Fruit fly (Drosophila melanogaster) whole organism, prepupa: ENCODE results near the gene trbl.

ENCODE experiments used
- Blimp-1 ChIP-seq: fragments of 200-800 bp; sonication (Bioruptor generic); optimal IDR thresholded peaks from 3 replicates; lab custom pipeline; 2017; ENCODE audit warnings: missing biosample characterization, missing genetic modification characterization, mild to moderate bottlenecking, moderate library complexity, missing genetic modification reagents
- CG1621 ChIP-seq: fragments of 200-800 bp; sonication (Bioruptor generic); optimal IDR thresholded peaks from 3 replicates; lab custom pipeline; 2018; ENCODE audit warnings: missing biosample characterization, mild to moderate bottlenecking, missing genetic modification characterization
- CG6163 ChIP-seq: fragments of 200-800 bp; sonication (Bioruptor generic); IDR thresholded peaks from 3 replicates; pipeline ENCODE4 v1.3.6; 2022; ENCODE audit warnings: missing biosample characterization, missing genetic modification characterization
- Ets96B ChIP-seq: fragments of 200-800 bp; optimal IDR thresholded peaks from 2 replicates; lab custom pipeline; 2019; ENCODE audit warnings: missing biosample characterization, mild to moderate bottlenecking, missing genetic modification characterization, moderate library complexity
- Hr39 ChIP-seq: fragments of 200-800 bp; sonication (Bioruptor generic); optimal IDR thresholded peaks from 2 replicates; lab custom pipeline; 2016; ENCODE audit warnings: missing biosample characterization, missing genetic modification characterization
- Sox102F ChIP-seq: fragments of 200-800 bp; sonication (Bioruptor generic); optimal IDR thresholded peaks from 2 replicates; lab custom pipeline; 2016; ENCODE audit warnings: missing biosample characterization, mild to moderate bottlenecking, missing genetic modification characterization
- achi ChIP-seq: fragments of 200-800 bp; sonication (Bioruptor generic); optimal IDR thresholded peaks from 3 replicates; lab custom pipeline; 2016; ENCODE audit warnings: missing biosample characterization, missing genetic modification characterization
- vri ChIP-seq: fragments of 200-800 bp; sonication (Bioruptor generic); optimal IDR thresholded peaks from 3 replicates; lab custom pipeline; 2016; ENCODE audit warnings: missing biosample characterization, mild to moderate bottlenecking, missing genetic modification characterization

dm6 chr3L:20403493-20404379 lies 2.3 kb upstream of the trbl start:
- TF ChIP-seq CG1621 (no peak), CG6163 (GFP tag; lab: Robert Waterston, UW) (peak; percentile 42; the same call in 2 of the 3 replicates), vri (GFP tag; lab: Kevin White, UChicago) (no peak), achi (GFP tag; lab: Kevin White, UChicago) (peak; percentile 39), Blimp-1 (GFP tag; lab: Kevin White, UChicago) (peak; percentile 62), Sox102F (GFP tag; lab: Kevin White, UChicago) (peak; percentile 51), Hr39 (GFP tag; lab: Kevin White, UChicago) (peak; percentile 81), Ets96B (tag; lab: Kevin White, UChicago) (peak; percentile 47)
